Worm (Caenorhabditis elegans): Measurements from ENCODE around the gene bnc-1.
A peak's percentile ranks its signal among the peaks of the same experiment; 100 is the strongest.

The bnc-1 gene

DNA sequence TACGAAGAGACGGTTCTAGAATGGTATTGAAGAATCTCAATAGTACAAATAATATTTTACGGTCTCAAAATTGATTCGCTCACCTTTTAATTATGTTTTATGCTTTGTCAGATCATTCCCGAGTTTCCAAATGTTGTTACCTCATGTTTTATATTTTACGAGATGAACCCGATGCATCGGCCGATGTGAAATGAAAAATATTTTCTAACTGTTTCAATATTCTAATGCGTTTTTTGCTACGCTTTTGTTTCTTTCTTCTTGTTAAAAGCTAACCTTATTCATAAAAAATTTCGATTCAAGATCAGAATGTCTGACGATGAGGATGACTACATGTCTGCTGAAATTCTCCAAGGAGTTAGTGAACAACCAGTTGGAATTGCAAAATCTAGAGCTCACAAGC is 25.8 kb downstream of the bnc-1 start, which contains the start of gene T04H1.5:
Gene T04H1.5, plus strand, starts transcription at position 301 of the 400 bp plus-strand sequence.
- no peak for TF ChIP-seq pha-4 (tag; optimal IDR thresholded peaks at IDR 0.05)
- TF ChIP-seq ces-1 (GFP tag; optimal IDR thresholded peaks at IDR 0.05): no peak
- no peak for TF ChIP-seq snpc-4 (tag; optimal IDR thresholded peaks at IDR 0.05)
- TF ChIP-seq blmp-1 (tag; optimal IDR thresholded peaks at IDR 0.05): no peak

- TF ChIP-seq zip-8 (tag; optimal IDR thresholded peaks at IDR 0.05): peak; percentile 56
- no peak for TF ChIP-seq ham-2 (GFP tag; optimal IDR thresholded peaks at IDR 0.05)
- no peak for TF ChIP-seq elt-3 (tag; optimal IDR thresholded peaks at IDR 0.05)
- TF ChIP-seq snpc-4 (tag; optimal IDR thresholded peaks at IDR 0.05): no peak
- no peak for TF ChIP-seq nhr-237 (tag; optimal IDR thresholded peaks at IDR 0.05)
- TF ChIP-seq lsy-2 (tag; optimal IDR thresholded peaks at IDR 0.05): no peak
- no peak for TF ChIP-seq unc-39 (tag; optimal IDR thresholded peaks at IDR 0.05)
Observed at ce11 chrV:12245777-12246452, 30.9 kb downstream of the bnc-1 start.

DNA sequence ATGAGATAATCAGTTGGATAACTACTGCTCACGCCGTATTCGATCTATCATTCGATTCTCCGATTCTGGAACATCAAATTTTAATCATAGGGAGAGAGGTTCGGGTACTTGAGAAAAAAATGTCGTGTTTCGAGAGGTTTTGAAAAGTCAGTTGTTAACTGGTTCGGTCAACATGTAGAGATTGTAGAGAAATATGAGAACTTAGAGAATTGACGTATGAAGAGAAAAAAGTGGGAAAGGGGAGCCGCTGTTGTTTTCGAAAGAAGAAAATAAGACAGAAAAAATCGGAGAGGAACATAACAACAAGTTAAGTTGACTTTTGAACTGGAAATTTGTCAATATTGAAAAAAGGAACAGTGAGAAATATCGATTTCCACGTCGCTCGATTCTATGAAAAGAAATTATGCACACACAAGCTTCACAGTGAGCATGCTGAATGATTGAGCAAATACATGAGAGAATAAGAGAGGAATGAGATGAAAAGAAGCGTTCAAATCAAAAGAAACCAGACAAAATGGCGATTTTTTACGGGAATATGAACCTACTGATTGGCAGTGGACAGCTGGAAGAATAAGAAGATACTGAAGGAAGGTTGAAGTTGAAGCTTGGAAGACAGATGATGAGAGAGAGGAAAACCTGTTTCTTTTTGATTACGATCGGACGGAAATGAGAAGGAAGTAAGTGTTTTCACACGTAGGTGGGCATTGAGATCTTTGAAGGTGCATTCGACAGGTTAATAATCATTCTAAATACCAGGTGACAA is 31.7 kb downstream of the bnc-1 start, which contains the start of the genes T04H1.13, slfl-5 and rad-50:
Gene T04H1.13, minus strand, starts transcription at position 51 of the 763 bp plus-strand sequence.
Gene slfl-5, minus strand, starts transcription at position 65 of the 763 bp plus-strand sequence.
Gene rad-50, plus strand, starts transcription at position 667 of the 763 bp plus-strand sequence.
- TF ChIP-seq tbx-8 (GFP tag; optimal IDR thresholded peaks at IDR 0.05) (no peak), nhr-237 (tag; optimal IDR thresholded peaks at IDR 0.05) (no peak), mls-2 (tag; optimal IDR thresholded peaks at IDR 0.05) (no peak), M03D4.4 (tag; optimal IDR thresholded peaks at IDR 0.05) (no peak), ceh-39 (tag; optimal IDR thresholded peaks at IDR 0.05) (no peak), elt-3 (tag; optimal IDR thresholded peaks at IDR 0.05) (no peak), unc-120 (tag; optimal IDR thresholded peaks at IDR 0.05; ENCODE audit: poor library complexity, severe bottlenecking) (no peak), nhr-28 (tag; optimal IDR thresholded peaks at IDR 0.05) (no peak), cnd-1 (tag; optimal IDR thresholded peaks at IDR 0.05) (no peak), ceh-43 (GFP tag; optimal IDR thresholded peaks at IDR 0.05) (no peak), elt-1 (tag; optimal IDR thresholded peaks at IDR 0.05; ENCODE audit: borderline replicate concordance, insufficient read depth) (no peak), snpc-4 (tag; optimal IDR thresholded peaks at IDR 0.05) (no peak), sem-2 (GFP tag; optimal IDR thresholded peaks at IDR 0.05) (no peak), unc-62 (GFP tag; optimal IDR thresholded peaks at IDR 0.05) (no peak), blmp-1 (tag; optimal IDR thresholded peaks at IDR 0.05) (no peak)

DNA sequence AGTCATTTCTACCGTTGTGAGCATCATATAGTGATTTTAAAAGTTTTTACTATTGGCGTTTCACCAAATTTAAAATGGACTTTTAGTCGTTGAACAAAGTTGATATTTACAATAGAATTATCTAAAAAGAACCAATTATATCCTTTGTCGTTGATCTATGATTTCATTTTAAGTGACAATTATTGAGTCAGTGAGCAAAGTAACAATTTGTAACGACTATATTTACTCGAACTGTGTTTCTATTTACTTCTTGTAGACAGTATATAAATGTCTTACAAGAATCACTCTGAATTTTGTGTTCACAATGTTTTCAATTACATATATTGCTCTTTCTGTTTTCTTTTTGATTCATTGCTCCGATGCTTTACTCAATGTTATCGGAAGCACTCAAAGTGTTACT is 35.7 kb downstream of the bnc-1 start, which contains the start of gene ttr-22:
Gene ttr-22, plus strand, starts transcription at position 301 of the 400 bp plus-strand sequence.
- TF ChIP-seq ces-1 (GFP tag; optimal IDR thresholded peaks at IDR 0.05) (no peak), drap-1 (GFP tag; optimal IDR thresholded peaks at IDR 0.05) (no peak), elt-1 (tag; optimal IDR thresholded peaks at IDR 0.05; ENCODE audit: borderline replicate concordance, insufficient read depth) (no peak), bed-3 (GFP tag; optimal IDR thresholded peaks at IDR 0.05) (no peak), nhr-2 (tag; optimal IDR thresholded peaks at IDR 0.05) (no peak), nhr-12 (tag; optimal IDR thresholded peaks at IDR 0.05) (no peak), hlh-1 (tag; optimal IDR thresholded peaks at IDR 0.05) (no peak), unc-39 (tag; optimal IDR thresholded peaks at IDR 0.05) (no peak), sem-2 (GFP tag; optimal IDR thresholded peaks at IDR 0.05) (no peak), ztf-11 (tag; optimal IDR thresholded peaks at IDR 0.05) (no peak), lin-13 (tag; optimal IDR thresholded peaks at IDR 0.05) (no peak), unc-62 (GFP tag; optimal IDR thresholded peaks at IDR 0.05) (no peak), ceh-39 (tag; optimal IDR thresholded peaks at IDR 0.05) (no peak), elt-3 (tag; optimal IDR thresholded peaks at IDR 0.05) (no peak), mls-2 (tag; optimal IDR thresholded peaks at IDR 0.05) (no peak)

DNA sequence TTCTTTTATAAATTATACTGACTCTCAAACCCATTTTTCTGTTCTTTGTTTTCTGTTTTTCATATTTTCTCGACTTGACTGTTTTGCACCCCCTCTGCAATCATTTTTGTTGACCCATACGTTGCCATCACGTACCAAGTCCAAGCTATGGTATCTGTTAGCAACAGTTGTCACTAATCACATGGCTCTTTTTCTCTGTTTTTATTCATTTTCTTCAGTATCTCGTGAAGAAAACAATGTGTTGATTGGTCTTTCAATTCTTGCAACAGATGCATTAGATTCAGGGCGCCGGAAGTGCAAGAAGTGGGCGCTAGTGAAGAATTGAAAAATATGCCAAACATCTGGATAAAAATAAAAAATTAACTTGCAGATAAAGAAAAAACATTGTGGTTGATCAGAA is 41.3 kb downstream of the bnc-1 start:
- TF ChIP-seq hlh-1 (tag; optimal IDR thresholded peaks at IDR 0.05): peak; percentile 81
- no peak for TF ChIP-seq lin-13 (tag; optimal IDR thresholded peaks at IDR 0.05)
- TF ChIP-seq unc-120 (tag; optimal IDR thresholded peaks at IDR 0.05; ENCODE audit: poor library complexity, severe bottlenecking): peak; percentile 35
- TF ChIP-seq mab-5 (tag; optimal IDR thresholded peaks at IDR 0.05): no peak
